Worm (Caenorhabditis elegans) whole organism, L4 larva: ENCODE measurements around the gene nlp-57.
A peak's percentile ranks its signal among the peaks of the same experiment; 100 is the strongest.

Experiments used
- F37D6.2 ChIP-seq: sonication (generic microtip); optimal IDR thresholded peaks from 2 replicates; lab custom pipeline; 2016; ENCODE audit warnings: mild to moderate bottlenecking, missing genetic modification characterization, missing compliant biosample characterization
- aha-1 ChIP-seq: fragments of 150-350 bp; peaks from one replicate; lab custom pipeline; 2014; ENCODE audit warnings: missing biosample characterization, missing genetic modification characterization
- aly-2 ChIP-seq: sonication (generic microtip); optimal IDR thresholded peaks from 2 replicates; lab custom pipeline; 2018; ENCODE audit warnings: missing biosample characterization, missing genetic modification characterization
- attf-4 ChIP-seq: sonication (generic microtip); optimal IDR thresholded peaks from 3 replicates; lab custom pipeline; 2017; ENCODE audit warnings: missing biosample characterization, missing genetic modification characterization
- ceh-20 ChIP-seq: fragments of 200-800 bp; sonication (Bioruptor generic); IDR thresholded peaks from 2 replicates; pipeline ENCODE4 v1.3.6; 2022; ENCODE audit warnings: missing genetic modification reagents, missing genetic modification characterization, missing compliant biosample characterization
- cey-2 ChIP-seq: sonication (generic microtip); optimal IDR thresholded peaks from 3 replicates; lab custom pipeline; 2017; ENCODE audit warnings: missing genetic modification characterization, mild to moderate bottlenecking, missing compliant biosample characterization, antibody characterized with exemption, borderline replicate concordance; ENCODE audit not compliant: insufficient read depth
- daf-12 ChIP-seq: fragments of 150-350 bp; optimal IDR thresholded peaks from 2 replicates; lab custom pipeline; 2014; ENCODE audit warnings: missing biosample characterization, missing genetic modification reagents, missing genetic modification characterization
- daf-16 ChIP-seq, 3 experiments: sonication (generic microtip); optimal IDR thresholded peaks; 2 replicates each; lab custom pipeline; 2016 to 2017; ENCODE audit warnings: missing genetic modification characterization in 3 of 3, missing genetic modification reagents in 3 of 3, mild to moderate bottlenecking in 2 of 3, missing compliant biosample characterization in 2 of 3, missing biosample characterization in 1 of 3, moderate library complexity in 1 of 3
- daf-8 ChIP-seq: fragments of 200-800 bp; sonication (Bioruptor generic); IDR thresholded peaks from 2 replicates; pipeline ENCODE4 v1.3.6; 2022; ENCODE audit warnings: missing genetic modification characterization, missing compliant biosample characterization
- dmd-6 ChIP-seq: fragments of 200-800 bp; sonication (Bioruptor generic); IDR thresholded peaks from 2 replicates; pipeline ENCODE4 v1.3.6; 2022; ENCODE audit warnings: missing genetic modification reagents, missing genetic modification characterization, missing compliant biosample characterization
- dmd-8 ChIP-seq: fragments of 200-800 bp; sonication (Bioruptor generic); IDR thresholded peaks from 2 replicates; pipeline ENCODE4 v1.3.6; 2022; ENCODE audit warnings: missing genetic modification characterization, missing compliant biosample characterization
- duxl-1 ChIP-seq: sonication (generic microtip); optimal IDR thresholded peaks from 2 replicates; lab custom pipeline; 2016; ENCODE audit warnings: mild to moderate bottlenecking, missing genetic modification characterization, moderate library complexity, missing compliant biosample characterization; ENCODE audit not compliant: poor library complexity
- dve-1 ChIP-seq: sonication (generic microtip); optimal IDR thresholded peaks from 2 replicates; lab custom pipeline; 2017; ENCODE audit warnings: antibody characterized with exemption, mild to moderate bottlenecking, missing genetic modification characterization, missing compliant biosample characterization; ENCODE audit not compliant: insufficient read depth
- hif-1 ChIP-seq, 2 experiments: sonication (generic microtip); optimal IDR thresholded peaks; 2 replicates each; lab custom pipeline; 2016 to 2017; ENCODE audit warnings: missing compliant biosample characterization in 2 of 2, missing genetic modification characterization in 2 of 2, missing genetic modification reagents in 2 of 2, missing genotype in 2 of 2, mild to moderate bottlenecking in 1 of 2
- hlh-11 ChIP-seq: fragments of 200-800 bp; sonication (Bioruptor generic); optimal IDR thresholded peaks from 2 replicates; lab custom pipeline; 2018; ENCODE audit warnings: mild to moderate bottlenecking, missing genetic modification characterization, missing compliant biosample characterization
- hmg-1.1 ChIP-seq: fragments of 200-800 bp; sonication (Bioruptor generic); IDR thresholded peaks from 2 replicates; pipeline ENCODE4 v1.3.6; 2022; ENCODE audit warnings: missing genetic modification reagents, missing genetic modification characterization, missing compliant biosample characterization
- lsy-2 ChIP-seq, 2 experiments: fragments of 150-350 bp in 1 of 2; sonication (generic microtip) in 1 of 2; optimal IDR thresholded peaks; 2 replicates each; lab custom pipeline; 2014 to 2017; ENCODE audit warnings: missing biosample characterization in 2 of 2, missing genetic modification characterization in 2 of 2
- mdl-1 ChIP-seq, 2 experiments: fragments of 150-350 bp in 1 of 2; sonication (generic microtip) in 1 of 2; optimal IDR thresholded peaks; 2 replicates each; lab custom pipeline; 2014 to 2017; ENCODE audit warnings: missing biosample characterization in 2 of 2, missing genetic modification characterization in 2 of 2
- nhr-28 ChIP-seq: fragments of 150-350 bp; optimal IDR thresholded peaks from 2 replicates; lab custom pipeline; 2014; ENCODE audit warnings: missing biosample characterization, missing genetic modification characterization
- pqm-1 ChIP-seq: sonication (generic microtip); optimal IDR thresholded peaks from 2 replicates; lab custom pipeline; 2017; ENCODE audit warnings: missing biosample characterization, missing genetic modification characterization
- set-16 ChIP-seq: fragments of 200-800 bp; sonication (Bioruptor generic); IDR thresholded peaks from 2 replicates; pipeline ENCODE4 v1.3.6; 2022; ENCODE audit warnings: missing genetic modification reagents, missing genetic modification characterization, missing compliant biosample characterization
- skn-1 ChIP-seq: fragments of 150-350 bp; optimal IDR thresholded peaks from 2 replicates; lab custom pipeline; 2014; ENCODE audit warnings: missing biosample characterization, missing genetic modification characterization
- snpc-1.2 ChIP-seq: fragments of 200-800 bp; sonication (Bioruptor generic); IDR thresholded peaks from 2 replicates; pipeline ENCODE4 v1.3.6; 2022; ENCODE audit warnings: missing genetic modification reagents, missing genetic modification characterization, missing compliant biosample characterization
- snpc-4 ChIP-seq: fragments of 150-350 bp; optimal IDR thresholded peaks from 2 replicates; lab custom pipeline; 2014; ENCODE audit warnings: missing biosample characterization, missing genetic modification characterization
- spr-1 ChIP-seq: sonication (generic microtip); optimal IDR thresholded peaks from 2 replicates; lab custom pipeline; 2016; ENCODE audit warnings: mild to moderate bottlenecking, missing genetic modification characterization, missing compliant biosample characterization
- spr-3 ChIP-seq: fragments of 200-800 bp; sonication (Bioruptor generic); optimal IDR thresholded peaks from 2 replicates; lab custom pipeline; 2018; ENCODE audit warnings: mild to moderate bottlenecking, missing genetic modification characterization, missing compliant biosample characterization
- unc-62 ChIP-seq, 3 experiments: fragments of 150-350 bp in 1 of 3; sonication (generic microtip); optimal IDR thresholded peaks in 2 of 3; peaks in 1 of 3; 1 replicate in 1 of 3; 2 replicates in 2 of 3; lab custom pipeline; 2014 to 2017; ENCODE audit warnings: missing biosample characterization in 3 of 3, missing genetic modification characterization in 3 of 3, missing genetic modification reagents in 3 of 3, missing genotype in 1 of 3
- vab-7 ChIP-seq: fragments of 200-800 bp; sonication (Bioruptor generic); IDR thresholded peaks from 2 replicates; pipeline ENCODE4 v1.3.6; 2022; ENCODE audit warnings: missing genetic modification reagents, missing genetic modification characterization, missing compliant biosample characterization
- zip-11 ChIP-seq: fragments of 200-800 bp; sonication (Bioruptor generic); IDR thresholded peaks from 2 replicates; pipeline ENCODE4 v1.3.6; 2022; ENCODE audit warnings: missing genetic modification characterization, missing compliant biosample characterization
- zip-2 ChIP-seq: fragments of 150-350 bp; optimal IDR thresholded peaks from 2 replicates; lab custom pipeline; 2014; ENCODE audit warnings: missing biosample characterization, missing genetic modification characterization

Gene nlp-57

DNA sequence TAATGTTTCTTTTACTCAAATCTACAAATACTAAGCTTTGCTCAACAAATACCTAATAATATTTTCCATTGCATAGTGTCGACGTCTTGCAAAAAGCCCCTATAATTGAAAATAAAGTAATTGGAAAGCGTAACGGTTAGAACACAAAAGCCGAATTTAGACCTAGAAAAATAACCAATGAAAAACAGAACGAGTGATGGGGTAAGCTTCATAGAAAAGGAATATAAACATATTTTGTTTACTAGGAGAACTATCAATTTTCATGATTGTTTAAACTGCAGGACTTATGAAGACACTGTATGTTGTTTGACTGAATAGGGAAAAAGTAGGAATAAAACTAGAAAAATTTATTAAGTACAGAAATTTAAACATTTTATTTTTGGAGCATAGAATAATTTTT is 30.6 kb upstream of the nlp-57 start, which contains the start of gene F38B2.3:
Gene F38B2.3 (minus strand): TSS at position 101 of the 400 bp plus-strand sequence.
- TF ChIP-seq skn-1 (tag; lab: Kevin White, UChicago) (no peak), mdl-1 (tag; optimal IDR thresholded peaks at IDR 0.05; lab: Kevin White, UChicago) (no peak), aha-1 (peak; percentile 43)

DNA sequence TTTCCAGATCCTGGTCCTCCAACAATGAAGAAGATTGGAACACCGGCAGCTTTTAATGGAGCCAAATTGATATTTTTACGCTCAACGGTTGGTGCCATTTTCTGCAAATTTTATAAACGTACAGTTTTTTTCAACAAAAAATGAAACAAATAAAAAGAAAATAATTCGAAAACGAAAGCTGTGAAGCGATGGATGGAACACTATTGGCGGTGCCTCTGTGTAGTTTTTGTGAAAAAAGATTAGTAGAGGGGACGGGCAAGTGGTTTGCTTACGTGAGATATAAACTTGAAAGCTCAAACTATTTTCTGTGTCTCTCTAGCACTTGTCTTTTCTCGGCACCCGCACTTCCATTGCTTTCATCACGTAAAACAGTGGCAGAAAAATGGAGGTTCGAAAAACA is 29.2 kb upstream of the nlp-57 start, which contains the start of gene F38B2.4:
Gene F38B2.4 (minus strand): TSS at position 101 of the 400 bp plus-strand sequence.
- TF ChIP-seq aha-1 (peak; percentile 46), unc-62 (GFP tag; optimal IDR thresholded peaks at IDR 0.05 in 1 of 2; lab: Kevin White, UChicago) (peak in 1 of 2 experiments; percentile 40), unc-62 (tag; optimal IDR thresholded peaks at IDR 0.05; lab: Kevin White, UChicago) (no peak), cey-2 (no peak), hif-1 (tag; optimal IDR thresholded peaks at IDR 0.05; lab: Kevin White, UChicago) (peak in 1 of 2 experiments; percentile 23)

DNA sequence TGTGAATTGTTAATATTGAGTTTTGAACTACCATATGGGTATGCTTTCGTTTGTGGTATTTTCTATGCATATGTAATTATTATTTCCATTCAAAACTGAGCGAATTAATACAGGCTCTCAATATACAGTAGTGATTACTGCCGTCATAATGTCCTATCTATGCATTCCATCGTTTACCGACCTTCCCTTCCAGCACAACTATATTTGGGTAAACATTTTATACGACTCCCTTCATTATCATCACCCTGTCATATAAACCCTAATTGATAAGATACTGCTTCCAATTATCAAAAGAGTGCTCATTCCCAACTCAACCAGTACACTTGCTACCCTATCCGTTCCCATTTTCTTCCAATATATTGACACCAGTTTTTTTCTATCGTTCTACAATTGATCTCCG is 26.9 kb upstream of the nlp-57 start:
- TF ChIP-seq daf-16 (GFP tag; optimal IDR thresholded peaks at IDR 0.05; lab: Kevin White, UChicago) (no peak), daf-16 (tag; optimal IDR thresholded peaks at IDR 0.05; lab: Kevin White, UChicago) (peak; percentile 86), pqm-1 (tag; lab: Kevin White, UChicago) (peak; percentile 78), F37D6.2 (tag; lab: Kevin White, UChicago) (no peak), dve-1 (peak; percentile 6), hlh-11 (tag; lab: Kevin White, UChicago) (peak; percentile 19), vab-7 (GFP tag; lab: Robert Waterston, UW) (no peak), nhr-28 (peak; percentile 81)

DNA sequence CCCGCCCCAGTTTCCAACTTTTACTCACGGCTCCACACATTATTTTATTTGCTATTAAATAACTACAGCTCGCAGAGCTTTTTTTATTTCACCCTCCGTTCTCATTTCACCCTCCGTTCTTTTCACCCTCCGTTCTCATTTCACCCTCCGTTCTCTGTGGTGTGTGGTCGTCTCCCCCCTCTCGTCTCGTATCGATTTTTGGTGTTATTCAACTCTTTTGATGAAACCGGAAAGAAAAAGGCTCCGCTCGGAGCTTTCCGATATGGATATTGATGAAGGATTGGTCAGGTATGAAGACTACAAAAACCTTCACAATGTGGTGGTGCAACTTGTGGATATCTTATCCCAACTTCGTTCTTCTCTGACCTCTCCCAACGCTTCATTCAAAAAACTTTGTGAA is 26.3 kb upstream of the nlp-57 start:
- TF ChIP-seq snpc-4 (tag; lab: Kevin White, UChicago) (no peak), hmg-1.1 (GFP tag; lab: Robert Waterston, UW) (no peak), duxl-1 (tag; lab: Kevin White, UChicago) (no peak), ceh-20 (GFP tag; lab: Robert Waterston, UW) (no peak), cey-2 (no peak), zip-11 (GFP tag; lab: Robert Waterston, UW) (no peak), snpc-1.2 (GFP tag; lab: Robert Waterston, UW) (no peak), daf-12 (tag; lab: Kevin White, UChicago) (no peak), lsy-2 (tag; optimal IDR thresholded peaks at IDR 0.05; lab: Kevin White, UChicago) (no peak), spr-3 (GFP tag; lab: Kevin White, UChicago) (no peak), zip-2 (tag; lab: Kevin White, UChicago) (no peak), daf-8 (GFP tag; lab: Robert Waterston, UW) (no peak), dmd-6 (no peak), spr-1 (no peak), set-16 (no peak), aly-2 (no peak), pqm-1 (tag; lab: Kevin White, UChicago) (no peak), attf-4 (tag; lab: Kevin White, UChicago) (no peak), vab-7 (GFP tag; lab: Robert Waterston, UW) (no peak)

DNA sequence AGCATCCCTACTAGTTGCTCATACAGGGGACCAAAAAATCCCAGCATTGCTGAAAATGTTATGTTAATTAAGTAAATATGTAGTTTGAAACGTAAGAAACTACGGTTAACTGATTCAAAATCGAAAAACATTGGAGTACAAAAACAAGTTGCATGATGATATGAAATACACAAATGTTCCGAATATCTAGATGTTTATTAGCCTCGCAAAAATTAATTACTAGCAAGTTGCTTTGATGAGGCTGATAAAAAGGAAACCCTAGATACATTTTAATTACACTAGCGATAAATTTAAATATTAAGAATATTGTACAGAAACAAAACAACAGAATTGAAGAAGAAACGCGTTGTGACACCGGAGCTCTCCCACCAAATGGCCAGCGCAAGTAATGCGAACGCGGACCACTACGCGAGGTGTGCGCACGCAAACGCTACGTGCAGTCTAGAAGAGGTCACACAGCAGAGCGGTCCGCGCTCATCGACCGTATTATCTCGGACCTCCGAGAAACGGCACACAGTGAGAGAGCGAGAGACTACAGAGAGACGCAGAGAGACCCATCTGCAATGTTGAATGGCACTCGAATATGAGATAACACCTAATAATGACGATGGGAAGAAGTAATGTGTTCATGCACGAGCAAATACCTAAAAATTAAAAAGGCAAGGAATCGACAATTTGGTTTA is 20.0 kb upstream of the nlp-57 start, which contains the start of gene inx-2:
Gene inx-2 (minus strand): TSS at position 51 of the 683 bp plus-strand sequence.
- TF ChIP-seq dmd-8 (GFP tag; lab: Robert Waterston, UW) (0 out of 2 replicates have a peak, but pooled peaks have one; percentile 32), set-16 (0 out of 2 replicates have a peak, but pooled peaks have one; percentile 26), ceh-20 (GFP tag; lab: Robert Waterston, UW) (no peak)
- TF ChIP-seq, all 104 proteins: peak for 2
